Worm (Caenorhabditis elegans): ENCODE measurements around the gene B0432.8.

- TF ChIP-seq nhr-237 (tag; optimal IDR thresholded peaks at IDR 0.05) (no peak), zfp-3 (GFP tag; conservative IDR thresholded peaks at IDR 0.05) (no peak)
Observed at ce11 chrII:299684-300083, 21.1 kb upstream of the B0432.8 start, which contains the start of gene K01A2.6.

Measured in whole organism, L4 larva.